Worm (Caenorhabditis elegans) whole organism, L2 larva: ENCODE results near the gene oac-55.

Source experiments
- nhr-77 ChIP-seq: fragments of 150-350 bp; optimal IDR thresholded peaks from 2 replicates; lab custom pipeline; 2014; ENCODE audit warnings: missing biosample characterization, missing genetic modification characterization
- snpc-4 ChIP-seq: fragments of 150-350 bp; optimal IDR thresholded peaks from 2 replicates; lab custom pipeline; 2014; ENCODE audit warnings: missing biosample characterization, missing genetic modification characterization

DNA sequence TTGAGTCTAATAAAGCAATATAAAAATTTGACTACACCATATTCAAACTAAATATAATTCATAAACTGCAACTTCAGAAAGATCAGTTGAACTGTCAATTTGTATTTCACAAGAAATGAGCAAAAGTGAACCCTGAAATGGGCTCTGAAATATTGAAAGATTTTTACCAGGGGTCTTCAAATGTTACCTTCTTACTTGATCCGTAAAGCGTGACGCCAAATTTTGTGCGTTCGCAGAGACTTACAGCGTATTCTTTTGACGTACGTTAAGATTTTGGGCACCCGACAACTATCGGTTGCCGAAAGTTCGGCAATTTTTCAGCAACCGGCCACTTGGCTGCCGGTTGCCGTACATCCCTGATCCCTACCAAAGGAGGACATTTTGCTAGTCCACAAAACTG lies 49.1 kb downstream of the oac-55 start:
- no peak for TF ChIP-seq nhr-77 (tag; lab: Kevin White, UChicago)
- TF ChIP-seq snpc-4 (tag; lab: Kevin White, UChicago) = no peak
